Fruit fly (Drosophila melanogaster) whole organism, embryonic: ENCODE results near the gene CG14401.

Experiments
- Abd-B ChIP-seq: fragments of 200-800 bp; sonication (Bioruptor generic); optimal IDR thresholded peaks from 2 replicates; lab custom pipeline; 2018; ENCODE audit warnings: missing biosample characterization, mild to moderate bottlenecking, missing genetic modification characterization, moderate library complexity
- Ada2b ChIP-seq: fragments of 200-800 bp; sonication (Bioruptor generic); IDR thresholded peaks from 2 replicates; pipeline ENCODE4 v1.3.6; 2022; ENCODE audit warnings: missing biosample characterization, missing genetic modification characterization
- CG12104 ChIP-seq: fragments of 200-800 bp; sonication (Bioruptor generic); optimal IDR thresholded peaks from 3 replicates; lab custom pipeline; 2016; ENCODE audit warnings: missing biosample characterization, missing genetic modification characterization
- CG12769 ChIP-seq: fragments of 200-800 bp; sonication (Bioruptor generic); optimal IDR thresholded peaks from 2 replicates; lab custom pipeline; 2019; ENCODE audit warnings: missing biosample characterization, mild to moderate bottlenecking, missing genetic modification characterization, moderate library complexity
- CG12942 ChIP-seq: fragments of 200-800 bp; sonication (Bioruptor generic); optimal IDR thresholded peaks from 3 replicates; lab custom pipeline; 2016; ENCODE audit warnings: missing biosample characterization, missing genetic modification characterization
- CG13894 ChIP-seq: fragments of 200-800 bp; sonication (Bioruptor generic); optimal IDR thresholded peaks from 3 replicates; lab custom pipeline; 2018; ENCODE audit warnings: missing biosample characterization, mild to moderate bottlenecking, missing genetic modification characterization, moderate library complexity
- CG14441 ChIP-seq: fragments of 200-800 bp; sonication (Bioruptor generic); IDR thresholded peaks from 2 replicates; pipeline ENCODE4 v1.3.6; 2022; ENCODE audit warnings: missing biosample characterization, missing genetic modification characterization
- CG15011 ChIP-seq: fragments of 200-800 bp; sonication (Bioruptor generic); optimal IDR thresholded peaks from 3 replicates; lab custom pipeline; 2018; ENCODE audit warnings: missing biosample characterization, mild to moderate bottlenecking, missing genetic modification characterization
- CG1529 ChIP-seq: fragments of 200-800 bp; sonication (Bioruptor generic); optimal IDR thresholded peaks from 3 replicates; lab custom pipeline; 2018; ENCODE audit warnings: missing biosample characterization, missing genetic modification characterization
- CG1603 ChIP-seq: fragments of 200-800 bp; sonication (Bioruptor generic); optimal IDR thresholded peaks from 2 replicates; lab custom pipeline; 2019; ENCODE audit warnings: missing biosample characterization, mild to moderate bottlenecking, missing genetic modification characterization, moderate library complexity
- CG17612 ChIP-seq: fragments of 200-800 bp; sonication (Bioruptor generic); IDR thresholded peaks from 2 replicates; pipeline ENCODE4 v1.3.6; 2022; ENCODE audit warnings: missing biosample characterization, missing genetic modification characterization
- CG18619 ChIP-seq: fragments of 200-800 bp; sonication (Bioruptor generic); optimal IDR thresholded peaks from 3 replicates; lab custom pipeline; 2017; ENCODE audit warnings: missing biosample characterization, mild to moderate bottlenecking, missing genetic modification characterization
- CG18764 ChIP-seq: fragments of 200-800 bp; sonication (Bioruptor generic); optimal IDR thresholded peaks from 3 replicates; lab custom pipeline; 2016; ENCODE audit warnings: missing biosample characterization, missing genetic modification characterization
- CG33557 ChIP-seq: fragments of 200-800 bp; sonication (Bioruptor generic); optimal IDR thresholded peaks from 2 replicates; lab custom pipeline; 2019; ENCODE audit warnings: missing biosample characterization, mild to moderate bottlenecking, missing genetic modification characterization, moderate library complexity
- CG34376 ChIP-seq: fragments of 200-800 bp; sonication (Bioruptor generic); optimal IDR thresholded peaks from 2 replicates; lab custom pipeline; 2018; ENCODE audit warnings: missing biosample characterization, mild to moderate bottlenecking, missing genetic modification characterization
- CG6272 ChIP-seq: fragments of 200-800 bp; sonication (Bioruptor generic); IDR thresholded peaks from 2 replicates; pipeline ENCODE4 v1.3.6; 2022; ENCODE audit warnings: missing biosample characterization, missing genetic modification characterization
- CG8290 ChIP-seq, 3 experiments: fragments of 200-800 bp; sonication (Bioruptor generic); optimal IDR thresholded peaks; 2 replicates each; lab custom pipeline; 2016 to 2019; ENCODE audit warnings: missing biosample characterization in 3 of 3, missing genetic modification characterization in 3 of 3, mild to moderate bottlenecking in 2 of 3, moderate library complexity in 1 of 3
- CG8924 ChIP-seq: fragments of 200-800 bp; optimal IDR thresholded peaks from 3 replicates; lab custom pipeline; 2019; ENCODE audit warnings: missing biosample characterization, mild to moderate bottlenecking, missing genetic modification characterization, moderate library complexity
- CG9876 ChIP-seq: fragments of 200-800 bp; sonication (Bioruptor generic); optimal IDR thresholded peaks from 2 replicates; lab custom pipeline; 2016; ENCODE audit warnings: missing biosample characterization, missing genetic modification characterization
- Deaf1 ChIP-seq: fragments of 200-800 bp; optimal IDR thresholded peaks from 3 replicates; lab custom pipeline; 2019; ENCODE audit warnings: missing biosample characterization, mild to moderate bottlenecking, missing genetic modification characterization, moderate library complexity
- H15 ChIP-seq: fragments of 200-800 bp; sonication (Bioruptor generic); IDR thresholded peaks from 3 replicates; pipeline ENCODE4 v1.3.6; 2022; ENCODE audit warnings: missing biosample characterization, missing genetic modification characterization
- Jarid2 ChIP-seq: fragments of 200-800 bp; sonication (Bioruptor generic); optimal IDR thresholded peaks from 3 replicates; lab custom pipeline; 2017; ENCODE audit warnings: mild to moderate bottlenecking, missing biosample characterization, missing genetic modification reagents, missing genetic modification characterization
- MBD-R2 ChIP-seq: fragments of 200-800 bp; sonication (Bioruptor generic); IDR thresholded peaks from 2 replicates; pipeline ENCODE4 v1.3.6; 2022; ENCODE audit warnings: missing biosample characterization, missing genetic modification characterization
- Med ChIP-seq: fragments of 200-800 bp; sonication (Bioruptor generic); peaks from one replicate; lab custom pipeline; 2016; ENCODE audit warnings: missing biosample characterization, missing genetic modification characterization, mild to moderate bottlenecking, inconsistent platforms, moderate library complexity
- NC2α ChIP-seq: fragments of 200-800 bp; sonication (Bioruptor generic); optimal IDR thresholded peaks from 2 replicates; lab custom pipeline; 2016; ENCODE audit warnings: missing biosample characterization, missing genetic modification characterization
- Neu2 ChIP-seq: fragments of 200-800 bp; sonication (Bioruptor generic); optimal IDR thresholded peaks from 3 replicates; lab custom pipeline; 2016; ENCODE audit warnings: missing biosample characterization, missing genetic modification characterization, borderline replicate concordance
- Oli ChIP-seq: fragments of 200-800 bp; sonication (Bioruptor generic); optimal IDR thresholded peaks from 2 replicates; lab custom pipeline; 2018; ENCODE audit warnings: missing biosample characterization, mild to moderate bottlenecking, missing genetic modification characterization, moderate library complexity
- Sin3A ChIP-seq: fragments of >200 bp; optimal IDR thresholded peaks from 2 replicates; lab custom pipeline; 2018
- ase ChIP-seq: fragments of 200-800 bp; sonication (Bioruptor generic); IDR thresholded peaks from 3 replicates; pipeline ENCODE4 v1.3.6; 2022; ENCODE audit warnings: missing biosample characterization, missing genetic modification characterization
- bsh ChIP-seq, 2 experiments: fragments of 200-800 bp; sonication (Bioruptor generic); optimal IDR thresholded peaks; 2 replicates each; lab custom pipeline; 2017 to 2018; ENCODE audit warnings: mild to moderate bottlenecking in 2 of 2, missing biosample characterization in 2 of 2, missing genetic modification characterization in 2 of 2, moderate library complexity in 1 of 2
- btn ChIP-seq: fragments of 200-800 bp; sonication (Bioruptor generic); optimal IDR thresholded peaks from 2 replicates; lab custom pipeline; 2016; ENCODE audit warnings: missing biosample characterization, missing genetic modification characterization
- crol ChIP-seq: fragments of 200-800 bp; sonication (Bioruptor generic); IDR thresholded peaks from 2 replicates; pipeline ENCODE4 v1.3.6; 2022; ENCODE audit warnings: missing biosample characterization, missing genetic modification characterization
- dmrt11E ChIP-seq: fragments of 200-800 bp; sonication (Bioruptor generic); optimal IDR thresholded peaks from 3 replicates; lab custom pipeline; 2018; ENCODE audit warnings: missing biosample characterization, mild to moderate bottlenecking, missing genetic modification characterization, moderate library complexity
- dpn ChIP-seq, 2 experiments: fragments of 200-800 bp; sonication (Bioruptor generic); optimal IDR thresholded peaks; 3 replicates each; lab custom pipeline; 2016; ENCODE audit warnings: missing biosample characterization in 2 of 2, missing genetic modification characterization in 2 of 2
- fd64A ChIP-seq: fragments of 200-800 bp; sonication (Bioruptor generic); optimal IDR thresholded peaks from 3 replicates; lab custom pipeline; 2018; ENCODE audit warnings: missing biosample characterization, mild to moderate bottlenecking, missing genetic modification characterization
- ftz-f1 ChIP-seq: fragments of 200-800 bp; sonication (Bioruptor generic); optimal IDR thresholded peaks from 2 replicates; lab custom pipeline; 2016; ENCODE audit warnings: missing biosample characterization, missing genetic modification characterization
- grn ChIP-seq: fragments of 200-800 bp; sonication (Bioruptor generic); optimal IDR thresholded peaks from 3 replicates; lab custom pipeline; 2017; ENCODE audit warnings: missing biosample characterization, missing genetic modification characterization
- klu ChIP-seq: fragments of 200-800 bp; sonication (Bioruptor generic); IDR thresholded peaks from 2 replicates; pipeline ENCODE4 v1.3.6; 2022; ENCODE audit warnings: missing biosample characterization, missing genetic modification characterization
- kni ChIP-seq: fragments of 200-800 bp; sonication (Bioruptor generic); optimal IDR thresholded peaks from 3 replicates; lab custom pipeline; 2017; ENCODE audit warnings: mild to moderate bottlenecking, missing biosample characterization, missing genetic modification reagents, missing genetic modification characterization
- lbe ChIP-seq: fragments of 200-800 bp; sonication (Bioruptor generic); optimal IDR thresholded peaks from 2 replicates; lab custom pipeline; 2016; ENCODE audit warnings: missing biosample characterization, mild to moderate bottlenecking, missing genetic modification characterization
- lilli ChIP-seq: fragments of 200-800 bp; sonication (Bioruptor generic); optimal IDR thresholded peaks from 3 replicates; lab custom pipeline; 2016; ENCODE audit warnings: missing biosample characterization, missing genetic modification characterization
- mld ChIP-seq: fragments of 200-800 bp; sonication (Bioruptor generic); IDR thresholded peaks from 3 replicates; pipeline ENCODE4 v1.3.6; 2022; ENCODE audit warnings: missing biosample characterization, missing genetic modification characterization; ENCODE audit not compliant: partially characterized antibody
- nau ChIP-seq: fragments of 200-800 bp; sonication (Bioruptor generic); optimal IDR thresholded peaks from 3 replicates; lab custom pipeline; 2017; ENCODE audit warnings: missing biosample characterization, mild to moderate bottlenecking, missing genetic modification characterization, missing genetic modification reagents
- nom ChIP-seq: fragments of 200-800 bp; sonication (Bioruptor generic); optimal IDR thresholded peaks from 2 replicates; lab custom pipeline; 2017; ENCODE audit warnings: missing biosample characterization, missing genetic modification characterization, mild to moderate bottlenecking, moderate library complexity, missing genetic modification reagents
- rib ChIP-seq: fragments of 200-800 bp; sonication (Bioruptor generic); IDR thresholded peaks from 2 replicates; pipeline ENCODE4 v1.3.6; 2022; ENCODE audit warnings: missing biosample characterization, missing genetic modification characterization
- sd ChIP-seq: fragments of 200-800 bp; sonication (Bioruptor generic); optimal IDR thresholded peaks from 3 replicates; lab custom pipeline; 2018; ENCODE audit warnings: missing biosample characterization, mild to moderate bottlenecking, missing genetic modification characterization, moderate library complexity
- sens-2 ChIP-seq: fragments of 200-800 bp; sonication (Bioruptor generic); IDR thresholded peaks from 2 replicates; pipeline ENCODE4 v1.3.6; 2022; ENCODE audit warnings: missing biosample characterization, missing genetic modification characterization
- stc ChIP-seq: fragments of 200-800 bp; sonication (Bioruptor generic); IDR thresholded peaks from 2 replicates; pipeline ENCODE4 v1.3.6; 2022; ENCODE audit warnings: missing biosample characterization, missing genetic modification characterization
- vnd ChIP-seq: fragments of 200-800 bp; sonication (Bioruptor generic); IDR thresholded peaks from 3 replicates; pipeline ENCODE4 v1.3.6; 2022; ENCODE audit warnings: missing biosample characterization, missing genetic modification characterization; ENCODE audit not compliant: partially characterized antibody
- vvl ChIP-seq: fragments of 200-800 bp; sonication (Bioruptor generic); IDR thresholded peaks from 2 replicates; pipeline ENCODE4 v1.3.6; 2022; ENCODE audit warnings: missing biosample characterization, missing genetic modification characterization

Gene CG14401

dm6 chr2L:20824136-20824789 lies 45.4 kb upstream of the CG14401 start (continued):
- no peak for TF ChIP-seq ftz-f1 (GFP tag; lab: Kevin White, UChicago)
- no peak for TF ChIP-seq lbe (GFP tag; lab: Kevin White, UChicago)
- no peak for TF ChIP-seq CG18764 (GFP tag; lab: Kevin White, UChicago)
- no peak for TF ChIP-seq ase
- TF ChIP-seq lilli (GFP tag; lab: Kevin White, UChicago), result no peak
- TF ChIP-seq Oli, result no peak
- no peak for TF ChIP-seq CG17612 (GFP tag; lab: Robert Waterston, UW)
- TF ChIP-seq nau (GFP tag; lab: Kevin White, UChicago), result no peak
- no peak for TF ChIP-seq Sin3A (lab: Kevin White, UChicago)
- TF ChIP-seq fd64A (GFP tag; lab: Kevin White, UChicago), result no peak
- TF ChIP-seq sd (tag; lab: Kevin White, UChicago), result peak; percentile 44
- no peak for TF ChIP-seq mld (GFP tag; lab: Robert Waterston, UW)
- no peak for TF ChIP-seq sens-2
- TF ChIP-seq btn (GFP tag; lab: Kevin White, UChicago), result no peak
- no peak for TF ChIP-seq dpn (GFP tag; optimal IDR thresholded peaks at IDR 0.05; lab: Kevin White, UChicago)
- TF ChIP-seq CG13894 (tag; lab: Kevin White, UChicago), result peak; percentile 23
- no peak for TF ChIP-seq CG34376 (GFP tag; lab: Kevin White, UChicago)
- no peak for TF ChIP-seq CG12104 (GFP tag; lab: Kevin White, UChicago)
- no peak for TF ChIP-seq crol
- TF ChIP-seq CG1603 (tag; lab: Kevin White, UChicago), result no peak
- no peak for TF ChIP-seq Ada2b (GFP tag; lab: Robert Waterston, UW)

- TF ChIP-seq CG1529 (no peak), vnd (GFP tag; lab: Robert Waterston, UW) (no peak), bsh (GFP tag; optimal IDR thresholded peaks at IDR 0.05; lab: Kevin White, UChicago) (peak in 1 of 2 experiments; percentile 4), kni (peak; percentile 75), Neu2 (GFP tag; lab: Kevin White, UChicago) (no peak), CG15011 (GFP tag; lab: Kevin White, UChicago) (no peak), NC2α (GFP tag; lab: Kevin White, UChicago) (no peak), grn (GFP tag; lab: Kevin White, UChicago) (peak; percentile 60), CG14441 (GFP tag; lab: Robert Waterston, UW) (no peak), rib (0 out of 2 replicates have a peak, but pooled peaks have one; percentile 19), CG9876 (GFP tag; lab: Kevin White, UChicago) (no peak), CG33557 (GFP tag; lab: Kevin White, UChicago) (no peak), MBD-R2 (GFP tag; lab: Robert Waterston, UW) (no peak), Med (GFP tag; lab: Kevin White, UChicago) (peak; percentile 51), CG18619 (GFP tag; lab: Kevin White, UChicago) (no peak), Abd-B (GFP tag; lab: Kevin White, UChicago) (no peak), Jarid2 (GFP tag; lab: Kevin White, UChicago) (peak; percentile 11), vvl (GFP tag; lab: Robert Waterston, UW) (peak; percentile 26; the same call in 1 of the 2 replicates), nom (GFP tag; lab: Kevin White, UChicago) (peak; percentile 41), Deaf1 (tag; lab: Kevin White, UChicago) (peak; percentile 64), CG18764 (GFP tag; lab: Kevin White, UChicago) (no peak), CG12769 (tag; lab: Kevin White, UChicago) (peak; percentile 60), CG8290 (GFP tag; optimal IDR thresholded peaks at IDR 0.05; lab: Kevin White, UChicago) (no peak), CG8290 (tag; optimal IDR thresholded peaks at IDR 0.05; lab: Kevin White, UChicago) (peak in 1 of 2 experiments; percentile 15), H15 (no peak), dmrt11E (tag; lab: Kevin White, UChicago) (no peak), stc (no peak), CG8924 (tag; lab: Kevin White, UChicago) (no peak), CG6272 (GFP tag; lab: Robert Waterston, UW) (no peak), klu (GFP tag; lab: Robert Waterston, UW) (no peak), CG12942 (GFP tag; lab: Kevin White, UChicago) (no peak)
These were observed 44.4 kb upstream of the CG14401 start for dm6 chr2L:20825265-20825664.
